Worm (Caenorhabditis elegans) whole organism, mixed stage, embryonic: ENCODE measurements around the gene dac-1.
A peak's percentile ranks its signal among the peaks of the same experiment; 100 is the strongest.

Source experiments
- M03D4.4 ChIP-seq: sonication (generic microtip); optimal IDR thresholded peaks from 2 replicates; lab custom pipeline; 2017; ENCODE audit warnings: mild to moderate bottlenecking, missing genetic modification characterization, missing compliant biosample characterization
- bed-3 ChIP-seq: fragments of 200-800 bp; sonication (Bioruptor generic); optimal IDR thresholded peaks from 3 replicates; lab custom pipeline; 2018; ENCODE audit warnings: mild to moderate bottlenecking, missing genetic modification characterization, moderate library complexity, missing compliant biosample characterization
- blmp-1 ChIP-seq: fragments of 150-350 bp; optimal IDR thresholded peaks from 2 replicates; lab custom pipeline; 2014; ENCODE audit warnings: missing biosample characterization, missing genetic modification characterization
- ceh-39 ChIP-seq: fragments of 150-350 bp; optimal IDR thresholded peaks from 2 replicates; lab custom pipeline; 2014; ENCODE audit warnings: missing biosample characterization, missing genetic modification characterization
- ceh-43 ChIP-seq: fragments of 200-800 bp; sonication (Bioruptor generic); optimal IDR thresholded peaks from 2 replicates; lab custom pipeline; 2018; ENCODE audit warnings: mild to moderate bottlenecking, missing genetic modification characterization, moderate library complexity, missing compliant biosample characterization
- ceh-83 ChIP-seq: fragments of 200-800 bp; sonication (Bioruptor generic); optimal IDR thresholded peaks from 2 replicates; lab custom pipeline; 2018; ENCODE audit warnings: mild to moderate bottlenecking, missing genetic modification characterization, missing compliant biosample characterization
- ces-1 ChIP-seq: fragments of 150-350 bp; optimal IDR thresholded peaks from 2 replicates; lab custom pipeline; 2014; ENCODE audit warnings: missing biosample characterization, missing genetic modification reagents, missing genetic modification characterization
- cnd-1 ChIP-seq: fragments of 200-800 bp; sonication (Bioruptor generic); optimal IDR thresholded peaks from 2 replicates; lab custom pipeline; 2018; ENCODE audit warnings: mild to moderate bottlenecking, missing genetic modification characterization, missing compliant biosample characterization
- drap-1 ChIP-seq: fragments of 200-800 bp; sonication (Bioruptor generic); optimal IDR thresholded peaks from 3 replicates; lab custom pipeline; 2018; ENCODE audit warnings: mild to moderate bottlenecking, missing genetic modification characterization, missing compliant biosample characterization
- elt-1 ChIP-seq: sonication (generic microtip); optimal IDR thresholded peaks from 2 replicates; lab custom pipeline; 2017; ENCODE audit warnings: missing genetic modification characterization, mild to moderate bottlenecking, missing compliant biosample characterization, antibody characterized with exemption, moderate library complexity, borderline replicate concordance; ENCODE audit not compliant: insufficient read depth
- elt-3 ChIP-seq: fragments of 150-350 bp; optimal IDR thresholded peaks from 2 replicates; lab custom pipeline; 2014; ENCODE audit warnings: missing biosample characterization, missing genetic modification characterization
- flh-1 ChIP-seq: fragments of 200-800 bp; sonication (Bioruptor generic); optimal IDR thresholded peaks from 2 replicates; lab custom pipeline; 2018; ENCODE audit warnings: mild to moderate bottlenecking, missing genetic modification characterization, moderate library complexity, missing compliant biosample characterization
- ham-2 ChIP-seq: fragments of 200-800 bp; sonication (Bioruptor generic); optimal IDR thresholded peaks from 2 replicates; lab custom pipeline; 2018; ENCODE audit warnings: mild to moderate bottlenecking, missing genetic modification characterization, missing compliant biosample characterization
- lin-13 ChIP-seq: fragments of 150-350 bp; optimal IDR thresholded peaks from 2 replicates; lab custom pipeline; 2014; ENCODE audit warnings: missing biosample characterization, missing genetic modification characterization
- lin-32 ChIP-seq: fragments of 200-800 bp; sonication (Bioruptor generic); optimal IDR thresholded peaks from 2 replicates; lab custom pipeline; 2018; ENCODE audit warnings: mild to moderate bottlenecking, missing genetic modification characterization, missing compliant biosample characterization
- lsy-2 ChIP-seq: fragments of 150-350 bp; optimal IDR thresholded peaks from 2 replicates; lab custom pipeline; 2014; ENCODE audit warnings: missing biosample characterization, missing genetic modification characterization
- mab-5 ChIP-seq: fragments of 150-350 bp; optimal IDR thresholded peaks from 2 replicates; lab custom pipeline; 2014; ENCODE audit warnings: missing biosample characterization, missing genetic modification characterization
- mep-1 ChIP-seq: fragments of 150-350 bp; optimal IDR thresholded peaks from 2 replicates; lab custom pipeline; 2017; ENCODE audit warnings: missing biosample characterization, missing genetic modification reagents, missing genetic modification characterization, inconsistent platforms
- mls-2 ChIP-seq: sonication (generic microtip); optimal IDR thresholded peaks from 2 replicates; lab custom pipeline; 2016; ENCODE audit warnings: mild to moderate bottlenecking, missing genetic modification characterization, moderate library complexity, missing compliant biosample characterization
- nhr-12 ChIP-seq: fragments of 150-350 bp; optimal IDR thresholded peaks from 2 replicates; lab custom pipeline; 2014; ENCODE audit warnings: missing biosample characterization, missing genetic modification characterization
- nhr-2 ChIP-seq: fragments of 150-350 bp; optimal IDR thresholded peaks from 2 replicates; lab custom pipeline; 2014; ENCODE audit warnings: missing biosample characterization, missing genetic modification characterization
- nhr-237 ChIP-seq: fragments of 150-350 bp; optimal IDR thresholded peaks from 2 replicates; lab custom pipeline; 2014; ENCODE audit warnings: missing biosample characterization, missing genetic modification characterization
- nhr-28 ChIP-seq: fragments of 150-350 bp; optimal IDR thresholded peaks from 2 replicates; lab custom pipeline; 2014; ENCODE audit warnings: missing biosample characterization, missing genetic modification characterization
- nhr-76 ChIP-seq: sonication (generic microtip); optimal IDR thresholded peaks from 2 replicates; lab custom pipeline; 2017; ENCODE audit warnings: missing biosample characterization, missing genetic modification characterization
- pha-4 ChIP-seq: fragments of 150-350 bp; optimal IDR thresholded peaks from 2 replicates; lab custom pipeline; 2018; ENCODE audit warnings: missing biosample characterization, missing genetic modification reagents, missing genetic modification characterization
- sem-2 ChIP-seq: fragments of 200-800 bp; sonication (Bioruptor generic); optimal IDR thresholded peaks from 2 replicates; lab custom pipeline; 2018; ENCODE audit warnings: mild to moderate bottlenecking, missing genetic modification characterization, missing compliant biosample characterization
- snpc-4 ChIP-seq: fragments of 150-350 bp; optimal IDR thresholded peaks from 2 replicates; lab custom pipeline; 2014; ENCODE audit warnings: missing biosample characterization, missing genetic modification characterization
- sptf-1 ChIP-seq: sonication (generic microtip); optimal IDR thresholded peaks from 2 replicates; lab custom pipeline; 2017; ENCODE audit warnings: mild to moderate bottlenecking, missing genetic modification characterization, moderate library complexity, missing compliant biosample characterization
- tbx-8 ChIP-seq: fragments of 200-800 bp; sonication (Bioruptor generic); optimal IDR thresholded peaks from 2 replicates; lab custom pipeline; 2018; ENCODE audit warnings: mild to moderate bottlenecking, missing genetic modification characterization, moderate library complexity, missing compliant biosample characterization
- unc-120 ChIP-seq: sonication (generic microtip); optimal IDR thresholded peaks from 2 replicates; lab custom pipeline; 2017; ENCODE audit warnings: missing genetic modification characterization, missing compliant biosample characterization; ENCODE audit not compliant: poor library complexity, severe bottlenecking
- unc-39 ChIP-seq: fragments of 150-350 bp; optimal IDR thresholded peaks from 2 replicates; lab custom pipeline; 2014; ENCODE audit warnings: missing biosample characterization, missing genetic modification characterization
- unc-62 ChIP-seq: fragments of 150-350 bp; optimal IDR thresholded peaks from 2 replicates; lab custom pipeline; 2014; ENCODE audit warnings: missing biosample characterization, missing genetic modification reagents, missing genetic modification characterization
- zip-8 ChIP-seq: fragments of 150-350 bp; optimal IDR thresholded peaks from 2 replicates; lab custom pipeline; 2014; ENCODE audit warnings: missing biosample characterization, missing genetic modification characterization
- ztf-11 ChIP-seq: fragments of 150-350 bp; optimal IDR thresholded peaks from 2 replicates; lab custom pipeline; 2014; ENCODE audit warnings: missing biosample characterization, missing genetic modification characterization

Gene dac-1

ce11 chrIII:778771-779170 is 37.2 kb upstream of the dac-1 start, which contains the start of gene alh-11:
TSS of gene alh-11 (minus strand) at chrIII:778871.
- TF ChIP-seq snpc-4 (tag; lab: Kevin White, UChicago) = no peak
- TF ChIP-seq sptf-1 (tag; lab: Kevin White, UChicago) = no peak
- no peak for TF ChIP-seq mep-1
- TF ChIP-seq nhr-237 (tag; lab: Kevin White, UChicago) = no peak
- no peak for TF ChIP-seq elt-1 (tag; lab: Kevin White, UChicago)
- no peak for TF ChIP-seq sem-2 (GFP tag; lab: Kevin White, UChicago)
- no peak for TF ChIP-seq ceh-83 (GFP tag; lab: Kevin White, UChicago)
- TF ChIP-seq unc-62 (GFP tag; lab: Kevin White, UChicago) = no peak
- no peak for TF ChIP-seq bed-3
- TF ChIP-seq tbx-8 = no peak

DNA sequence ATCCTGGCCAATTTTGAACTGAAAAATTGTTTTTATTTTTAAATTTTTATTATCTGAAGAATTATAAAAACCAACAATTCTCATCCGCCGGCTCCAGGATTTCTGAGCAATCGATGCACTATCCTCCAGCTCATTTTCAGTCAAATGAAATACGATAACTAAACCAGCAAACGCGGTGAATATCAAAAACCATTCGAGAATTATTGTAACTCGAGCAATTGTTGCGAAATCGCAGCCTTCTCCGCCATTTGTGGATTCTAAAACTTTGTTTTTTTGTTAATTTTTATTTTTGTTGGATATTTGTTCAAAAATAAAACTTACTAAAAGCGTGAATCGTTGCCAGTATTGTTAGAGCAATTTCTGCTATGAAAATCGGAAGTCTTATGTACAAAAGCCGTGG is 33.4 kb upstream of the dac-1 start:
- TF ChIP-seq pha-4 (tag; lab: Kevin White, UChicago) (no peak), sem-2 (GFP tag; lab: Kevin White, UChicago) (no peak), mep-1 (no peak), nhr-237 (tag; lab: Kevin White, UChicago) (no peak), zip-8 (no peak), tbx-8 (no peak), mls-2 (tag; lab: Kevin White, UChicago) (no peak), ceh-83 (GFP tag; lab: Kevin White, UChicago) (no peak), lin-13 (tag; lab: Kevin White, UChicago) (no peak), ceh-39 (tag; lab: Kevin White, UChicago) (no peak), elt-3 (no peak), sptf-1 (tag; lab: Kevin White, UChicago) (no peak), drap-1 (GFP tag; lab: Kevin White, UChicago) (no peak), lsy-2 (no peak), flh-1 (GFP tag; lab: Kevin White, UChicago) (no peak), nhr-28 (tag; lab: Kevin White, UChicago) (no peak)

DNA sequence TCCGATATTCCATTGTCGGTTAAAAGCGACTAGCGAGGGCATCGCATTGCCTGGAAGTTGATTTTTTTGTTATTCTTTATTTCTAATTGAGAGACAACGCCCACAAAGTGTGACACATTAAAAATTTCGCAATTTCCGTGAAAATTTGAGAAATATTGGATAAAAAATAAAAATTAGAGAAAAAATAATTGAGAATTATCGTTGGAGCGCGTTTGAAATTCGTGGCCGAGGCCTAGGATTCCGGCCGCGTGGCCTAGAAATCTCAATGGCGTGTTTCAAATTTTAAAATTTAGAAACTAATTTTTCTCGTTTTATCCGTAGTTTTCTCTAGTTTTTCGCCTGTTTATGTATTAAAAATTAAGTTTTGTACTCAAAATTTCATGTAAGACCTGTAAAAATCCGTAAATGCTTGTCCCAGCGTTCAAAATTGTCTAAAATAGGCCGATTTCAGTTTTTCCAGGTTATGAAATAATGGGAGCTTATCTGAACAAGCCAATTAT is 32.6 kb upstream of the dac-1 start, which contains the start of the genes dagl-2 and ppm-1.G:
dagl-2 (minus strand) TSS at position 52 of the 500 bp plus-strand sequence.
ppm-1.G (plus strand) TSS at position 450 of the 500 bp plus-strand sequence.
- TF ChIP-seq ces-1 (peak; percentile 88), nhr-12 (no peak), sem-2 (GFP tag; lab: Kevin White, UChicago) (no peak), ham-2 (no peak), elt-1 (tag; lab: Kevin White, UChicago) (no peak), lin-32 (GFP tag; lab: Kevin White, UChicago) (no peak), nhr-237 (tag; lab: Kevin White, UChicago) (peak; percentile 67), mep-1 (peak; percentile 59), mls-2 (tag; lab: Kevin White, UChicago) (peak; percentile 13), tbx-8 (no peak), nhr-2 (tag; lab: Kevin White, UChicago) (no peak), ceh-39 (tag; lab: Kevin White, UChicago) (peak; percentile 24), snpc-4 (tag; lab: Kevin White, UChicago) (no peak), unc-39 (tag; lab: Kevin White, UChicago) (no peak), ceh-83 (GFP tag; lab: Kevin White, UChicago) (no peak), unc-120 (tag; lab: Kevin White, UChicago) (no peak), drap-1 (GFP tag; lab: Kevin White, UChicago) (no peak), nhr-28 (tag; lab: Kevin White, UChicago) (no peak), nhr-76 (tag; lab: Kevin White, UChicago) (no peak), mab-5 (no peak), elt-3 (no peak), pha-4 (tag; lab: Kevin White, UChicago) (peak; percentile 11), unc-62 (GFP tag; lab: Kevin White, UChicago) (no peak), flh-1 (GFP tag; lab: Kevin White, UChicago) (no peak), bed-3 (no peak), lsy-2 (peak; percentile 76), ztf-11 (tag; lab: Kevin White, UChicago) (no peak), ceh-43 (no peak), cnd-1 (no peak), lin-13 (tag; lab: Kevin White, UChicago) (peak; percentile 12)

DNA sequence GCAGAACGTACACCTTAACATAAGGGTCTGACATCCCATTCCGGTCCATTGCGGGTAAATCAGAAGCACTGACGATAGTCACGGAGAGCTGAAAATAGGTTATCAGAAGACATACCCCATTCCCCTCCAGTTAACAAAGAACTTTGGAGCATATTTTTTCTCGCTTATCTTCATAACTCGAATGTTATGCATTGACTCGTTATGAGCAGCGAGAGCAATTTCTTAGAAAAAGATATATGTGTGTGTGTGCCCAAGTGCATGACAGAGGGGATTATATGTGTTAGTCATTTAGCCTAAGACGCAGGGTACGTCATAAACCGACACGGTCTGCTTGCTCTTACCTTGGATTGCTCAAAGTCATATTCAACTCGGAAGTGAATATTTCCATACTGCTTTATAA is 26.3 kb upstream of the dac-1 start:
- no peak for TF ChIP-seq snpc-4 (tag; lab: Kevin White, UChicago)
- no peak for TF ChIP-seq flh-1 (GFP tag; lab: Kevin White, UChicago)
- no peak for TF ChIP-seq mls-2 (tag; lab: Kevin White, UChicago)
- no peak for TF ChIP-seq M03D4.4 (tag; lab: Kevin White, UChicago)
- TF ChIP-seq lsy-2 = no peak
- TF ChIP-seq blmp-1 = no peak
- no peak for TF ChIP-seq ceh-83 (GFP tag; lab: Kevin White, UChicago)
- no peak for TF ChIP-seq lin-32 (GFP tag; lab: Kevin White, UChicago)
- TF ChIP-seq lin-13 (tag; lab: Kevin White, UChicago) = no peak
- no peak for TF ChIP-seq ham-2
- TF ChIP-seq bed-3 = no peak
- TF ChIP-seq nhr-76 (tag; lab: Kevin White, UChicago) = no peak
- no peak for TF ChIP-seq drap-1 (GFP tag; lab: Kevin White, UChicago)
- no peak for TF ChIP-seq ztf-11 (tag; lab: Kevin White, UChicago)
